Fruit fly (Drosophila melanogaster) whole organism, embryonic: Measurements from ENCODE around the gene LysRS.

Experiments used
- Atf6 ChIP-seq: fragments of 200-800 bp; sonication (Bioruptor generic); IDR thresholded peaks from 2 replicates; pipeline ENCODE4 v1.3.6; 2022; ENCODE audit warnings: missing biosample characterization, missing genetic modification characterization
- CG10147 ChIP-seq: fragments of 200-800 bp; sonication (Bioruptor generic); optimal IDR thresholded peaks from 2 replicates; lab custom pipeline; 2019; ENCODE audit warnings: missing biosample characterization, mild to moderate bottlenecking, missing genetic modification characterization, moderate library complexity
- CG10543 ChIP-seq: fragments of 200-800 bp; sonication (Bioruptor generic); optimal IDR thresholded peaks from 3 replicates; lab custom pipeline; 2017; ENCODE audit warnings: missing biosample characterization, mild to moderate bottlenecking, missing genetic modification characterization, moderate library complexity
- CG10565 ChIP-seq: fragments of 200-800 bp; sonication (Bioruptor generic); optimal IDR thresholded peaks from 3 replicates; lab custom pipeline; 2016; ENCODE audit warnings: missing biosample characterization, mild to moderate bottlenecking, missing genetic modification characterization
- CG10959 ChIP-seq: fragments of 200-800 bp; sonication (Bioruptor generic); IDR thresholded peaks from 2 replicates; pipeline ENCODE4 v1.3.6; 2022; ENCODE audit warnings: missing biosample characterization, missing genetic modification characterization
- CG12104 ChIP-seq: fragments of 200-800 bp; sonication (Bioruptor generic); optimal IDR thresholded peaks from 3 replicates; lab custom pipeline; 2016; ENCODE audit warnings: missing biosample characterization, missing genetic modification characterization
- CG12299 ChIP-seq: fragments of 200-800 bp; sonication (Bioruptor generic); optimal IDR thresholded peaks from 2 replicates; lab custom pipeline; 2018; ENCODE audit warnings: missing biosample characterization, mild to moderate bottlenecking, missing genetic modification characterization
- CG12769 ChIP-seq: fragments of 200-800 bp; sonication (Bioruptor generic); optimal IDR thresholded peaks from 2 replicates; lab custom pipeline; 2019; ENCODE audit warnings: missing biosample characterization, mild to moderate bottlenecking, missing genetic modification characterization, moderate library complexity
- CG17186 ChIP-seq: fragments of 200-800 bp; sonication (Bioruptor generic); optimal IDR thresholded peaks from 3 replicates; lab custom pipeline; 2017; ENCODE audit warnings: missing biosample characterization, missing genetic modification reagents, missing genetic modification characterization
- CG2120 ChIP-seq: fragments of 200-800 bp; sonication (Bioruptor generic); optimal IDR thresholded peaks from 3 replicates; lab custom pipeline; 2016; ENCODE audit warnings: missing biosample characterization, missing genetic modification characterization
- CG32767 ChIP-seq: fragments of 200-800 bp; sonication (Bioruptor generic); IDR thresholded peaks from 2 replicates; pipeline ENCODE4 v1.3.6; 2022; ENCODE audit warnings: missing biosample characterization, missing genetic modification characterization
- CG3407 ChIP-seq: fragments of 200-800 bp; sonication (Bioruptor generic); optimal IDR thresholded peaks from 2 replicates; lab custom pipeline; 2018; ENCODE audit warnings: missing biosample characterization, mild to moderate bottlenecking, missing genetic modification characterization
- CG3726 ChIP-seq: fragments of 200-800 bp; sonication (Bioruptor generic); IDR thresholded peaks from 3 replicates; pipeline ENCODE4, ENCODE4 v1.3.6; 2022; ENCODE audit warnings: missing biosample characterization, missing genetic modification characterization
- CG3847 ChIP-seq: fragments of 200-800 bp; sonication (Bioruptor generic); IDR thresholded peaks from 2 replicates; pipeline ENCODE4 v1.3.6; 2022; ENCODE audit warnings: missing biosample characterization, missing genetic modification characterization
- CG4360 ChIP-seq: fragments of 200-800 bp; sonication (Bioruptor generic); IDR thresholded peaks from 2 replicates; pipeline ENCODE4 v1.3.6; 2022; ENCODE audit warnings: missing biosample characterization, missing genetic modification characterization
- CG4820 ChIP-seq: fragments of 200-800 bp; sonication (Bioruptor generic); optimal IDR thresholded peaks from 3 replicates; lab custom pipeline; 2016; ENCODE audit warnings: missing biosample characterization, missing genetic modification characterization
- CG6765 ChIP-seq: fragments of 200-800 bp; sonication (Bioruptor generic); optimal IDR thresholded peaks from 3 replicates; lab custom pipeline; 2017; ENCODE audit warnings: missing biosample characterization, mild to moderate bottlenecking, missing genetic modification characterization
- CG7271 ChIP-seq: fragments of 200-800 bp; sonication (Bioruptor generic); optimal IDR thresholded peaks from 2 replicates; lab custom pipeline; 2018; ENCODE audit warnings: missing biosample characterization, mild to moderate bottlenecking, missing genetic modification characterization, moderate library complexity
- CG7839 ChIP-seq: fragments of 200-800 bp; sonication (Bioruptor generic); optimal IDR thresholded peaks from 3 replicates; lab custom pipeline; 2018; ENCODE audit warnings: missing biosample characterization, mild to moderate bottlenecking, missing genetic modification characterization, moderate library complexity
- CG9437 ChIP-seq: fragments of 200-800 bp; sonication (Bioruptor generic); optimal IDR thresholded peaks from 2 replicates; lab custom pipeline; 2018; ENCODE audit warnings: missing biosample characterization, mild to moderate bottlenecking, missing genetic modification characterization
- Deaf1 ChIP-seq: fragments of 200-800 bp; optimal IDR thresholded peaks from 3 replicates; lab custom pipeline; 2019; ENCODE audit warnings: missing biosample characterization, mild to moderate bottlenecking, missing genetic modification characterization, moderate library complexity
- Fer3 ChIP-seq: fragments of 200-800 bp; sonication (Bioruptor generic); optimal IDR thresholded peaks from 2 replicates; lab custom pipeline; 2018; ENCODE audit warnings: missing biosample characterization, mild to moderate bottlenecking, missing genetic modification characterization, moderate library complexity
- H2.0 ChIP-seq: fragments of 200-800 bp; sonication (Bioruptor generic); IDR thresholded peaks from 2 replicates; pipeline ENCODE4 v1.3.6; 2022; ENCODE audit warnings: missing biosample characterization, missing genetic modification characterization
- Neu2 ChIP-seq: fragments of 200-800 bp; sonication (Bioruptor generic); optimal IDR thresholded peaks from 3 replicates; lab custom pipeline; 2016; ENCODE audit warnings: missing biosample characterization, missing genetic modification characterization, borderline replicate concordance
- Nf-YA ChIP-seq: fragments of 200-800 bp; sonication (Bioruptor generic); IDR thresholded peaks from 2 replicates; pipeline ENCODE4 v1.3.6; 2022; ENCODE audit warnings: missing biosample characterization, missing genetic modification characterization
- Opbp ChIP-seq: fragments of 200-800 bp; sonication (Bioruptor generic); IDR thresholded peaks from 3 replicates; pipeline ENCODE4 v1.3.6; 2022; ENCODE audit warnings: missing biosample characterization, missing genetic modification characterization; ENCODE audit not compliant: partially characterized antibody
- Sox102F ChIP-seq: fragments of 200-800 bp; sonication (Bioruptor generic); optimal IDR thresholded peaks from 2 replicates; lab custom pipeline; 2018; ENCODE audit warnings: missing biosample characterization, mild to moderate bottlenecking, missing genetic modification characterization, moderate library complexity
- TFAM ChIP-seq: fragments of 200-800 bp; sonication (Bioruptor generic); optimal IDR thresholded peaks from 2 replicates; lab custom pipeline; 2017; ENCODE audit warnings: missing biosample characterization, missing genetic modification characterization, inconsistent platforms
- ash1 ChIP-seq: fragments of 200-800 bp; sonication (Bioruptor generic); optimal IDR thresholded peaks from 2 replicates; lab custom pipeline; 2018; ENCODE audit warnings: missing biosample characterization, mild to moderate bottlenecking, missing genetic modification characterization
- bsh ChIP-seq, 2 experiments: fragments of 200-800 bp; sonication (Bioruptor generic); optimal IDR thresholded peaks; 2 replicates each; lab custom pipeline; 2017 to 2018; ENCODE audit warnings: mild to moderate bottlenecking in 2 of 2, missing biosample characterization in 2 of 2, missing genetic modification characterization in 2 of 2, moderate library complexity in 1 of 2
- cad ChIP-seq: fragments of >200 bp; optimal IDR thresholded peaks from 2 replicates; lab custom pipeline; 2017; ENCODE audit warnings: missing biosample characterization, missing genetic modification characterization
- cg ChIP-seq: fragments of 200-800 bp; sonication (Bioruptor generic); optimal IDR thresholded peaks from 3 replicates; lab custom pipeline; 2019; ENCODE audit warnings: missing biosample characterization, mild to moderate bottlenecking, missing genetic modification characterization, moderate library complexity
- dmrt11E ChIP-seq: fragments of 200-800 bp; sonication (Bioruptor generic); optimal IDR thresholded peaks from 3 replicates; lab custom pipeline; 2018; ENCODE audit warnings: missing biosample characterization, mild to moderate bottlenecking, missing genetic modification characterization, moderate library complexity
- gce ChIP-seq: fragments of 200-800 bp; sonication (Bioruptor generic); IDR thresholded peaks from 3 replicates; pipeline ENCODE4 v1.3.6; 2022; ENCODE audit warnings: missing biosample characterization, missing genetic modification characterization
- gem ChIP-seq: fragments of 200-800 bp; sonication (Bioruptor generic); optimal IDR thresholded peaks from 2 replicates; lab custom pipeline; 2019; ENCODE audit warnings: missing biosample characterization, mild to moderate bottlenecking, missing genetic modification characterization, moderate library complexity
- hbn ChIP-seq: fragments of 200-800 bp; sonication (Bioruptor generic); IDR thresholded peaks from 2 replicates; pipeline ENCODE4 v1.3.6; 2022; ENCODE audit warnings: missing biosample characterization, missing genetic modification characterization; ENCODE audit not compliant: partially characterized antibody
- ken ChIP-seq: fragments of 200-800 bp; sonication (Bioruptor generic); IDR thresholded peaks from 3 replicates; pipeline ENCODE4 v1.3.6; 2022; ENCODE audit warnings: missing biosample characterization, missing genetic modification characterization
- lab ChIP-seq: fragments of 200-800 bp; sonication (Bioruptor generic); optimal IDR thresholded peaks from 3 replicates; lab custom pipeline; 2017; ENCODE audit warnings: missing biosample characterization, missing genetic modification characterization, mild to moderate bottlenecking, moderate library complexity, missing genetic modification reagents
- mirr ChIP-seq: fragments of 200-800 bp; sonication (Bioruptor generic); optimal IDR thresholded peaks from 3 replicates; lab custom pipeline; 2018; ENCODE audit warnings: missing biosample characterization, mild to moderate bottlenecking, missing genetic modification characterization
- p53 ChIP-seq: fragments of 200-800 bp; sonication (Bioruptor generic); optimal IDR thresholded peaks from 2 replicates; lab custom pipeline; 2016; ENCODE audit warnings: missing biosample characterization, missing genetic modification characterization
- peb ChIP-seq: fragments of 200-800 bp; sonication (Bioruptor generic); IDR thresholded peaks from 2 replicates; pipeline ENCODE4 v1.3.6; 2022; ENCODE audit warnings: missing biosample characterization, missing genetic modification characterization
- run ChIP-seq: fragments of 200-800 bp; sonication (Bioruptor generic); optimal IDR thresholded peaks from 3 replicates; lab custom pipeline; 2018; ENCODE audit warnings: missing biosample characterization, mild to moderate bottlenecking, missing genetic modification characterization
- schlank ChIP-seq: fragments of 200-800 bp; sonication (Bioruptor generic); optimal IDR thresholded peaks from 2 replicates; lab custom pipeline; 2018; ENCODE audit warnings: missing biosample characterization, mild to moderate bottlenecking, missing genetic modification characterization
- sens-2 ChIP-seq: fragments of 200-800 bp; sonication (Bioruptor generic); IDR thresholded peaks from 2 replicates; pipeline ENCODE4 v1.3.6; 2022; ENCODE audit warnings: missing biosample characterization, missing genetic modification characterization
- stwl ChIP-seq: fragments of 200-800 bp; sonication (Bioruptor generic); optimal IDR thresholded peaks from 3 replicates; lab custom pipeline; 2018; ENCODE audit warnings: missing biosample characterization, mild to moderate bottlenecking, missing genetic modification characterization, moderate library complexity
- sug ChIP-seq: fragments of 200-800 bp; optimal IDR thresholded peaks from 2 replicates; lab custom pipeline; 2019; ENCODE audit warnings: missing biosample characterization, mild to moderate bottlenecking, missing genetic modification characterization, moderate library complexity
- tx ChIP-seq: fragments of 200-800 bp; sonication (Bioruptor generic); optimal IDR thresholded peaks from 2 replicates; lab custom pipeline; 2016; ENCODE audit warnings: missing biosample characterization, missing genetic modification characterization
- vvl ChIP-seq: fragments of 200-800 bp; sonication (Bioruptor generic); IDR thresholded peaks from 2 replicates; pipeline ENCODE4 v1.3.6; 2022; ENCODE audit warnings: missing biosample characterization, missing genetic modification characterization
- zen2 ChIP-seq: fragments of 200-800 bp; sonication (Bioruptor generic); IDR thresholded peaks from 3 replicates; pipeline ENCODE4 v1.3.6; 2022; ENCODE audit warnings: missing biosample characterization, missing genetic modification characterization; ENCODE audit not compliant: partially characterized antibody

LysRS gene

DNA sequence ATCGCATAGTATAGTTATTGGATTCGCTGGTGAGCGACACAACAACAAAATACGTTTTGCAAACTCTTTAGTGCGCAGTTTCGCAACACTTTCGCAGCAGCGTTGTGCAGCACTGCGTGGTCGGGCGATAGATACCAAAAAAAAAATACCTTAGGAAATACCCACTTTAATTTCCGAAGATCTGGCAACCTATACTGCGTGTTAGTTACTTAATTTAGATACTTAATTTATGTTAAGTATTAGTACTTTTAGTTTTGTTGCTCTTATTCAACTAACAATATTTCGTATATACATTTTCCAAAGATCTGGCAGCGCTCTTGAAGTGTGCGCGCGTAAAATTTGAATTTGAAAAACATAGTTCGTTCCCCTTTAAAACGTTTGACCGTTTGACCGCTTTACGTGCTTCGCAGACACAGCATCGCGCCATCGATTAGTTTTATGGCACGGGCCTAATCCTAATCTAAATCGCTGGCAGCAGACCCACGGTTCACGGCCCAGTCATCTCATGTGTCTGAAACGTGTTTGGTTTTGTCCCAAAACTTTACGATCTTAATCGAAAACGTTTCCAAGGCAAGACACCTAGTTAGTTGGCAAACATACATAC lies 28.7 kb downstream of the LysRS start, which contains the start of gene LPCAT (continued):
- TF ChIP-seq CG10147 (GFP tag; lab: Kevin White, UChicago) (peak; percentile 64), hbn (GFP tag; lab: Robert Waterston, UW) (peak; percentile 83), Atf6 (GFP tag; lab: Robert Waterston, UW) (peak; percentile 61; the same call in 1 of the 2 replicates), ken (GFP tag; lab: Robert Waterston, UW) (peak; percentile 90), gce (GFP tag; lab: Robert Waterston, UW) (0 out of 3 replicates have a peak, but pooled peaks have one; percentile 55), CG3847 (GFP tag; lab: Robert Waterston, UW) (peak; percentile 95), TFAM (no peak), CG7271 (tag; lab: Kevin White, UChicago) (no peak), vvl (peak; percentile 89), CG32767 (GFP tag; lab: Robert Waterston, UW) (peak; percentile 18; the same call in 1 of the 2 replicates), CG7839 (tag; lab: Kevin White, UChicago) (peak; percentile 71), CG10543 (GFP tag; lab: Kevin White, UChicago) (peak; percentile 7), dmrt11E (tag; lab: Kevin White, UChicago) (peak; percentile 44), Deaf1 (no peak), cad (GFP tag; lab: Kevin White, UChicago) (no peak), tx (GFP tag; lab: Kevin White, UChicago) (peak; percentile 59), stwl (tag; lab: Kevin White, UChicago) (peak; percentile 85), p53 (no peak), CG9437 (peak; percentile 51), schlank (tag; lab: Kevin White, UChicago) (peak; percentile 27), CG12769 (tag; lab: Kevin White, UChicago) (peak; percentile 72), CG12299 (tag; lab: Kevin White, UChicago) (no peak), lab (GFP tag; lab: Kevin White, UChicago) (peak; percentile 82), Opbp (GFP tag; lab: Robert Waterston, UW) (peak; percentile 77), sug (tag; lab: Kevin White, UChicago) (no peak), CG4820 (GFP tag; lab: Kevin White, UChicago) (peak; percentile 79), H2.0 (GFP tag; lab: Robert Waterston, UW) (peak; percentile 78), cg (GFP tag; lab: Kevin White, UChicago) (peak; percentile 7), zen2 (no peak; the same call in 2 of the 3 replicates), CG17186 (GFP tag; lab: Kevin White, UChicago) (peak; percentile 80), peb (GFP tag; lab: Robert Waterston, UW) (peak; percentile 62; the same call in 1 of the 2 replicates), CG10959 (peak; percentile 13; the same call in 1 of the 2 replicates), gem (tag; lab: Kevin White, UChicago) (peak; percentile 63), Neu2 (GFP tag; lab: Kevin White, UChicago) (no peak), CG3407 (no peak), CG4360 (GFP tag; lab: Robert Waterston, UW) (peak; percentile 76), CG10565 (GFP tag; lab: Kevin White, UChicago) (no peak), run (tag; lab: Kevin White, UChicago) (no peak), Nf-YA (GFP tag; lab: Robert Waterston, UW) (no peak), CG12104 (peak; percentile 69), CG2120 (GFP tag; lab: Kevin White, UChicago) (peak; percentile 88), ash1 (no peak), CG6765 (GFP tag; lab: Kevin White, UChicago) (peak; percentile 46), Fer3 (tag; lab: Kevin White, UChicago) (peak; percentile 77), Sox102F (GFP tag; lab: Kevin White, UChicago) (peak; percentile 31), sens-2 (GFP tag; lab: Robert Waterston, UW) (no peak), bsh (GFP tag; optimal IDR thresholded peaks at IDR 0.05; lab: Kevin White, UChicago) (peak in 1 of 2 experiments; percentile 57), CG3726 (peak; percentile 82; the same call in 2 of the 3 replicates), mirr (GFP tag; lab: Kevin White, UChicago) (no peak)
